Worm (Caenorhabditis elegans) whole organism, mixed stage, embryonic: ENCODE data around the gene npr-1.

Source experiments
- M03D4.4 ChIP-seq: sonication (generic microtip); optimal IDR thresholded peaks from 2 replicates; lab custom pipeline; 2017; ENCODE audit warnings: mild to moderate bottlenecking, missing genetic modification characterization, missing compliant biosample characterization
- bed-3 ChIP-seq: fragments of 200-800 bp; sonication (Bioruptor generic); optimal IDR thresholded peaks from 3 replicates; lab custom pipeline; 2018; ENCODE audit warnings: mild to moderate bottlenecking, missing genetic modification characterization, moderate library complexity, missing compliant biosample characterization
- blmp-1 ChIP-seq: fragments of 150-350 bp; optimal IDR thresholded peaks from 2 replicates; lab custom pipeline; 2014; ENCODE audit warnings: missing biosample characterization, missing genetic modification characterization
- ceh-39 ChIP-seq: fragments of 150-350 bp; optimal IDR thresholded peaks from 2 replicates; lab custom pipeline; 2014; ENCODE audit warnings: missing biosample characterization, missing genetic modification characterization
- ceh-43 ChIP-seq: fragments of 200-800 bp; sonication (Bioruptor generic); optimal IDR thresholded peaks from 2 replicates; lab custom pipeline; 2018; ENCODE audit warnings: mild to moderate bottlenecking, missing genetic modification characterization, moderate library complexity, missing compliant biosample characterization
- ceh-83 ChIP-seq: fragments of 200-800 bp; sonication (Bioruptor generic); optimal IDR thresholded peaks from 2 replicates; lab custom pipeline; 2018; ENCODE audit warnings: mild to moderate bottlenecking, missing genetic modification characterization, missing compliant biosample characterization
- cnd-1 ChIP-seq: fragments of 200-800 bp; sonication (Bioruptor generic); optimal IDR thresholded peaks from 2 replicates; lab custom pipeline; 2018; ENCODE audit warnings: mild to moderate bottlenecking, missing genetic modification characterization, missing compliant biosample characterization
- drap-1 ChIP-seq: fragments of 200-800 bp; sonication (Bioruptor generic); optimal IDR thresholded peaks from 3 replicates; lab custom pipeline; 2018; ENCODE audit warnings: mild to moderate bottlenecking, missing genetic modification characterization, missing compliant biosample characterization
- elt-1 ChIP-seq: sonication (generic microtip); optimal IDR thresholded peaks from 2 replicates; lab custom pipeline; 2017; ENCODE audit warnings: missing genetic modification characterization, mild to moderate bottlenecking, missing compliant biosample characterization, antibody characterized with exemption, moderate library complexity, borderline replicate concordance; ENCODE audit not compliant: insufficient read depth
- elt-3 ChIP-seq: fragments of 150-350 bp; optimal IDR thresholded peaks from 2 replicates; lab custom pipeline; 2014; ENCODE audit warnings: missing biosample characterization, missing genetic modification characterization
- flh-1 ChIP-seq: fragments of 200-800 bp; sonication (Bioruptor generic); optimal IDR thresholded peaks from 2 replicates; lab custom pipeline; 2018; ENCODE audit warnings: mild to moderate bottlenecking, missing genetic modification characterization, moderate library complexity, missing compliant biosample characterization
- ham-2 ChIP-seq: fragments of 200-800 bp; sonication (Bioruptor generic); optimal IDR thresholded peaks from 2 replicates; lab custom pipeline; 2018; ENCODE audit warnings: mild to moderate bottlenecking, missing genetic modification characterization, missing compliant biosample characterization
- hlh-1 ChIP-seq: fragments of 150-350 bp; optimal IDR thresholded peaks from 2 replicates; lab custom pipeline; 2014; ENCODE audit warnings: missing biosample characterization, missing genetic modification reagents, missing genetic modification characterization
- lin-13 ChIP-seq: fragments of 150-350 bp; optimal IDR thresholded peaks from 2 replicates; lab custom pipeline; 2014; ENCODE audit warnings: missing biosample characterization, missing genetic modification characterization
- lin-32 ChIP-seq: fragments of 200-800 bp; sonication (Bioruptor generic); optimal IDR thresholded peaks from 2 replicates; lab custom pipeline; 2018; ENCODE audit warnings: mild to moderate bottlenecking, missing genetic modification characterization, missing compliant biosample characterization
- lsy-2 ChIP-seq: fragments of 150-350 bp; optimal IDR thresholded peaks from 2 replicates; lab custom pipeline; 2014; ENCODE audit warnings: missing biosample characterization, missing genetic modification characterization
- mab-5 ChIP-seq: fragments of 150-350 bp; optimal IDR thresholded peaks from 2 replicates; lab custom pipeline; 2014; ENCODE audit warnings: missing biosample characterization, missing genetic modification characterization
- mep-1 ChIP-seq: fragments of 150-350 bp; optimal IDR thresholded peaks from 2 replicates; lab custom pipeline; 2017; ENCODE audit warnings: missing biosample characterization, missing genetic modification reagents, missing genetic modification characterization, inconsistent platforms
- mls-2 ChIP-seq: sonication (generic microtip); optimal IDR thresholded peaks from 2 replicates; lab custom pipeline; 2016; ENCODE audit warnings: mild to moderate bottlenecking, missing genetic modification characterization, moderate library complexity, missing compliant biosample characterization
- nhr-12 ChIP-seq: fragments of 150-350 bp; optimal IDR thresholded peaks from 2 replicates; lab custom pipeline; 2014; ENCODE audit warnings: missing biosample characterization, missing genetic modification characterization
- nhr-2 ChIP-seq: fragments of 150-350 bp; optimal IDR thresholded peaks from 2 replicates; lab custom pipeline; 2014; ENCODE audit warnings: missing biosample characterization, missing genetic modification characterization
- nhr-237 ChIP-seq: fragments of 150-350 bp; optimal IDR thresholded peaks from 2 replicates; lab custom pipeline; 2014; ENCODE audit warnings: missing biosample characterization, missing genetic modification characterization
- nhr-28 ChIP-seq: fragments of 150-350 bp; optimal IDR thresholded peaks from 2 replicates; lab custom pipeline; 2014; ENCODE audit warnings: missing biosample characterization, missing genetic modification characterization
- nhr-76 ChIP-seq: sonication (generic microtip); optimal IDR thresholded peaks from 2 replicates; lab custom pipeline; 2017; ENCODE audit warnings: missing biosample characterization, missing genetic modification characterization
- pha-4 ChIP-seq: fragments of 150-350 bp; optimal IDR thresholded peaks from 2 replicates; lab custom pipeline; 2018; ENCODE audit warnings: missing biosample characterization, missing genetic modification reagents, missing genetic modification characterization
- sem-2 ChIP-seq: fragments of 200-800 bp; sonication (Bioruptor generic); optimal IDR thresholded peaks from 2 replicates; lab custom pipeline; 2018; ENCODE audit warnings: mild to moderate bottlenecking, missing genetic modification characterization, missing compliant biosample characterization
- snpc-4 ChIP-seq: fragments of 150-350 bp; optimal IDR thresholded peaks from 2 replicates; lab custom pipeline; 2014; ENCODE audit warnings: missing biosample characterization, missing genetic modification characterization
- sptf-1 ChIP-seq: sonication (generic microtip); optimal IDR thresholded peaks from 2 replicates; lab custom pipeline; 2017; ENCODE audit warnings: mild to moderate bottlenecking, missing genetic modification characterization, moderate library complexity, missing compliant biosample characterization
- tbx-8 ChIP-seq: fragments of 200-800 bp; sonication (Bioruptor generic); optimal IDR thresholded peaks from 2 replicates; lab custom pipeline; 2018; ENCODE audit warnings: mild to moderate bottlenecking, missing genetic modification characterization, moderate library complexity, missing compliant biosample characterization
- unc-120 ChIP-seq: sonication (generic microtip); optimal IDR thresholded peaks from 2 replicates; lab custom pipeline; 2017; ENCODE audit warnings: missing genetic modification characterization, missing compliant biosample characterization; ENCODE audit not compliant: poor library complexity, severe bottlenecking
- unc-39 ChIP-seq: fragments of 150-350 bp; optimal IDR thresholded peaks from 2 replicates; lab custom pipeline; 2014; ENCODE audit warnings: missing biosample characterization, missing genetic modification characterization
- unc-62 ChIP-seq: fragments of 150-350 bp; optimal IDR thresholded peaks from 2 replicates; lab custom pipeline; 2014; ENCODE audit warnings: missing biosample characterization, missing genetic modification reagents, missing genetic modification characterization
- zip-8 ChIP-seq: fragments of 150-350 bp; optimal IDR thresholded peaks from 2 replicates; lab custom pipeline; 2014; ENCODE audit warnings: missing biosample characterization, missing genetic modification characterization
- ztf-11 ChIP-seq: fragments of 150-350 bp; optimal IDR thresholded peaks from 2 replicates; lab custom pipeline; 2014; ENCODE audit warnings: missing biosample characterization, missing genetic modification characterization

The npr-1 gene

DNA sequence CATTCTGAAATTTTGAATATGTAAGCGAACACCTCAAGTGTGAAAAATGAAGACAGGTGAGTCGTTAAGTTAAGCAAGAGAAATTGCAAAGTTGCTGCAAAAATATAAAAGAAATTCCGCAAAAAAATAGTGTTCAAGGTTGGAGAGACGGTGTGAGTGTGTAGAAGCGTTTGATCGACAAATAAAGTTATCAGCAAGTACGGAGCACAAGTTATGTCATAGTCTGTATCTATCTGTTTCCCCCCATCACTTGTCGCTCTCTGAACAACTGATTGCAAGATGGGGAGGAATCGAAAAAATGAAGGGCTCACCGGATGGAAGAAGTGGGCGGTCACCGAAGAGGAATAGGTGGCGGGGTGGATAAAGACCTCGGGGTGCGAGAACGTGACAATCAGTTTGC lies 20.7 kb downstream of the npr-1 start, which contains the start of gene lon-2:
Gene lon-2, minus strand, starts transcription at position 4 of the 400 bp plus-strand sequence.
- TF ChIP-seq sem-2 (GFP tag; lab: Kevin White, UChicago) (no peak), drap-1 (GFP tag; lab: Kevin White, UChicago) (no peak), ceh-83 (GFP tag; lab: Kevin White, UChicago) (no peak), nhr-2 (no peak), lsy-2 (no peak), flh-1 (no peak), mab-5 (tag; lab: Kevin White, UChicago) (no peak), nhr-12 (tag; lab: Kevin White, UChicago) (no peak), zip-8 (tag; lab: Kevin White, UChicago) (no peak), pha-4 (tag; lab: Kevin White, UChicago) (no peak)

DNA sequence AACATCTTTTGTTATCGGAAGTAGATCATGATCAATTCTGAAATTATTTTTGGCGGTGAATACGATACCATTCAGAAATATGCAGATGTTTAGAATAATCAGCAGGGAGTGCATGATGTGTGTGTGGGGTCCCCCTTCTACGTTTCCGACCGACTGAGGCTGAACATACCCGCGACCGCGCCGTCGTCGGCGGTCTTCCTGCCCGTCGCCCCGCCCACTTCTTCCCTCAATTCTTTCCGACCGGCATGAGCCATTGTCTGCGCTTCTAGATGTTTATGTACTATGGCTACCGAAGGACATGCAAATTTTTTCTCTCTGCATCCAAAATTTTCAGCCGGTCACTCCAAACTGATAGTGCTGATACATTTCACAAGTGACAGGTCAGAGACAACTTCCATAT lies 25.7 kb downstream of the npr-1 start:
- TF ChIP-seq bed-3 (no peak), ceh-83 (GFP tag; lab: Kevin White, UChicago) (no peak), elt-3 (tag; lab: Kevin White, UChicago) (no peak), nhr-76 (tag; lab: Kevin White, UChicago) (no peak), nhr-12 (tag; lab: Kevin White, UChicago) (no peak), sem-2 (GFP tag; lab: Kevin White, UChicago) (no peak), snpc-4 (no peak), cnd-1 (tag; lab: Kevin White, UChicago) (no peak), unc-62 (GFP tag; lab: Kevin White, UChicago) (no peak), elt-1 (no peak), mls-2 (tag; lab: Kevin White, UChicago) (no peak), ztf-11 (tag; lab: Kevin White, UChicago) (no peak), lin-32 (no peak), drap-1 (GFP tag; lab: Kevin White, UChicago) (no peak), unc-39 (tag; lab: Kevin White, UChicago) (no peak), blmp-1 (tag; lab: Kevin White, UChicago) (no peak)
- TF ChIP-seq, all 35 proteins: peak for 0

DNA sequence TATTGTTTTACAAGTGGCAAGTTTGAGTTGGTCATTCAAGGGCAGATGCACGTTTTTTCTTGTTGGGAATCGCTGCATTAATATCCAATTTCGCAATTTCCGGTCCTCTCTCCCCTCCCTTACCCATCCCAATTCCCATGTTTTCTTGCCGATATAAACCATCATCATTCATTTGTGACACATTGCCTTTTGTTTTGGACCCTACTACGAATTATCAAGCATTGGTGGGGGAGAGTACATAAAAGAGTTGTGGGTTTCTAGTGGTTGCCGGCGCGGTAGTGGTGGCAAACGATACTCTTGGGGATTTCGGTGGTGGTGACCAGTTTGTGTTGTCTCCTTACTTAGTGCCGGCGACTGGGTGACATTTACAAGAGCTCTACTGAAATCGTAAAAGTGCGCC lies 27.5 kb downstream of the npr-1 start:
- TF ChIP-seq cnd-1 (tag; lab: Kevin White, UChicago): peak; percentile 26
- TF ChIP-seq ceh-39 (tag; lab: Kevin White, UChicago): no peak
- no peak for TF ChIP-seq pha-4 (tag; lab: Kevin White, UChicago)
- no peak for TF ChIP-seq hlh-1 (tag; lab: Kevin White, UChicago)
- TF ChIP-seq blmp-1 (tag; lab: Kevin White, UChicago): no peak
- no peak for TF ChIP-seq elt-3 (tag; lab: Kevin White, UChicago)
- TF ChIP-seq lin-13 (tag; lab: Kevin White, UChicago): no peak
- no peak for TF ChIP-seq tbx-8
- no peak for TF ChIP-seq mep-1 (tag; lab: Kevin White, UChicago)

DNA sequence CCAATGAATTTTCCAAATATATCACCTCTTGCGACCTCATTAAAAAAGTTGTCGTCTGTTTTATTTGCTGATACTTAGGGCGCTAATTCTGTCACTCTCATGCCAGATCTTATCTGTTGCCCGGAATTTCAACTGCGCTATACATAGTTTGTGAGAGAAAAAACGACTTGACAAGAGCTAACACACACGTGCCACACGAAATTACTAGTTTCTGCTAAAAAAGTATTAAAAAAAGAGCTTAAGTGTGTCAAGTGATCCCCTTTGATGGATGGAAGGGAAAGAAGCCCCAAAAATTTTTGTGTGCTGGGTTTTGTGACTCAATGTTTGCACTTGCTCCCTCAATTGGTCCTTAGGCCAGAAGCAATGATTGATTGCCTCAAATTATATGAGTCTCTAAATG lies 29.2 kb downstream of the npr-1 start:
- TF ChIP-seq cnd-1 (tag; lab: Kevin White, UChicago) (no peak), nhr-12 (tag; lab: Kevin White, UChicago) (no peak), hlh-1 (tag; lab: Kevin White, UChicago) (no peak), ceh-83 (GFP tag; lab: Kevin White, UChicago) (no peak), lsy-2 (no peak), unc-120 (no peak), sem-2 (GFP tag; lab: Kevin White, UChicago) (no peak), ceh-43 (GFP tag; lab: Kevin White, UChicago) (no peak), elt-1 (no peak), mab-5 (tag; lab: Kevin White, UChicago) (no peak), drap-1 (GFP tag; lab: Kevin White, UChicago) (no peak), pha-4 (tag; lab: Kevin White, UChicago) (no peak), mls-2 (tag; lab: Kevin White, UChicago) (no peak), sptf-1 (no peak), nhr-2 (no peak), flh-1 (no peak), M03D4.4 (tag; lab: Kevin White, UChicago) (no peak), elt-3 (tag; lab: Kevin White, UChicago) (no peak), blmp-1 (tag; lab: Kevin White, UChicago) (no peak)
- TF ChIP-seq, all 35 proteins: peak for 0

DNA sequence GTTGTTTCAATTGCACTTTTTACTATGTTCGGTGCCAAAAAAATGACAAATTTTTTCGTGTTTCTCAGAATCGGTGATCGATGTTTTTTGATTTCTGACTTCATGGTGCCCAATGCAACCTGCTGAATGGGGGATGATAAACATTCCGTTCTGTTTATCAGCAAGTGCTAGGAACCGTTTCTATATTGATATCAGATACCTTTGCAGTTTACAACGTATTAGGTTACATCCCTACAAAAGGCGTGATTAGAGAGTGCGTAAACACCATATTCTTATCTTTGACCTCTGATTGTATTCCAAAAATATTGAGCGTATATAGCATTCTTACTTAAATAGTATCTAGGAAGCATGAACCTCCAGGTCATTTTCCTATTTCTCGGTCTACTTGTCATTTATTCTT lies 37.0 kb downstream of the npr-1 start, which contains the start of gene aman-1:
Gene aman-1, plus strand, starts transcription at position 344 of the 400 bp plus-strand sequence.
- TF ChIP-seq nhr-76 (tag; lab: Kevin White, UChicago): no peak
- TF ChIP-seq hlh-1 (tag; lab: Kevin White, UChicago): no peak
- TF ChIP-seq ham-2 (GFP tag; lab: Kevin White, UChicago): no peak
- TF ChIP-seq nhr-237 (tag; lab: Kevin White, UChicago): no peak
- TF ChIP-seq elt-3 (tag; lab: Kevin White, UChicago): no peak
- no peak for TF ChIP-seq mls-2 (tag; lab: Kevin White, UChicago)
- TF ChIP-seq unc-120: no peak
- TF ChIP-seq unc-39 (tag; lab: Kevin White, UChicago): no peak
- no peak for TF ChIP-seq nhr-28
- no peak for TF ChIP-seq pha-4 (tag; lab: Kevin White, UChicago)
- no peak for TF ChIP-seq zip-8 (tag; lab: Kevin White, UChicago)
- TF ChIP-seq bed-3: no peak
- TF ChIP-seq nhr-12 (tag; lab: Kevin White, UChicago): no peak
- no peak for TF ChIP-seq flh-1
